Fruit fly (Drosophila melanogaster): ENCODE results near the gene hyx.

- TF ChIP-seq CG8478 (optimal IDR thresholded peaks at IDR 0.05) (no peak), CTCF (optimal IDR thresholded peaks at IDR 0.05) (no peak)
Observed at dm6 chr3R:9013765-9014380, 24.7 kb upstream of the hyx start.
